Worm (Caenorhabditis elegans): ENCODE measurements around the gene rpc-25.

rpc-25 gene

DNA sequence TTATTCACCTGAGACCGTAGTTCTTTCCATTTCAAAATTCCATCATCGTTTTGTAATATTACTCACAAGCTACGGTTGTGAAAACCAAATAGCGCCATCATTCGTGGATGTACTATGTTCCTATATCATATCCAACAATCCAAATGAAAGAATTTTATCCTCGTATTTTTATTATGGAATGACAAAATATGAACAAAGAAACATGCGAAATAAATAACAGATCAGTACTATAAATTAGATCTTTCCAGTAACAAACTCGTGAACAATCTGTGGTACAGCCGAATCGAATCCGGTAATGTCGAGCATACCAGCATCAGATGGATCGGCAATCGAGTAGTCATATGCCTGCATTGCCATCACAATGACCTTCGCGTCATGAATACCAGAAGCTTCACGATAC, 46.3 kb upstream of the rpc-25 start (continued):
- TF ChIP-seq C06A6.2 (GFP tag; conservative IDR thresholded peaks at IDR 0.05) (no peak), let-526 (GFP tag; IDR thresholded peaks at IDR 0.05) (no peak), lin-35 (GFP tag; optimal IDR thresholded peaks at IDR 0.05) (no peak), nfya-2 (GFP tag; IDR thresholded peaks at IDR 0.05) (no peak), mxl-1 (tag; optimal IDR thresholded peaks at IDR 0.05) (no peak), rec-8 (tag; optimal IDR thresholded peaks at IDR 0.05) (no peak), F10E7.11 (tag; optimal IDR thresholded peaks at IDR 0.05) (no peak), Y67H2A.10 (GFP tag; conservative IDR thresholded peaks at IDR 0.05) (no peak), ceh-100 (GFP tag; IDR thresholded peaks at IDR 0.05) (no peak), mes-4 (tag; optimal IDR thresholded peaks at IDR 0.05) (no peak), snpc-1.3 (tag; optimal IDR thresholded peaks at IDR 0.05; ENCODE audit: insufficient read depth) (no peak), nfya-1 (tag; optimal IDR thresholded peaks at IDR 0.05; ENCODE audit: borderline replicate concordance, insufficient read depth) (no peak), madf-10 (tag; optimal IDR thresholded peaks at IDR 0.05) (no peak), efl-1 (GFP tag; optimal IDR thresholded peaks at IDR 0.05) (no peak), madf-6 (GFP tag; IDR thresholded peaks at IDR 0.05) (0 out of 2 replicates have a peak, but pooled peaks have one; percentile 11), Y56A3A.18 (GFP tag; IDR thresholded peaks at IDR 0.05) (peak; percentile 44; the same call in 1 of the 2 replicates), ccch-3 (GFP tag; optimal IDR thresholded peaks at IDR 0.05) (no peak), die-1 (tag; optimal IDR thresholded peaks at IDR 0.05) (no peak), snpc-1.1 (tag; optimal IDR thresholded peaks at IDR 0.05; ENCODE audit: insufficient read depth) (no peak), B0336.3 (GFP tag; IDR thresholded peaks at IDR 0.05) (peak; percentile 53; the same call in 1 of the 2 replicates), sdz-38 (tag; optimal IDR thresholded peaks at IDR 0.05) (no peak), ama-1 (optimal IDR thresholded peaks at IDR 0.05) (no peak), ama-1 (GFP tag; optimal IDR thresholded peaks at IDR 0.05) (peak in 1 of 2 experiments; percentile 64), lin-26 (GFP tag; IDR thresholded peaks at IDR 0.05) (no peak), bed-2 (GFP tag; IDR thresholded peaks at IDR 0.05) (no peak), K12H6.12 (tag; optimal IDR thresholded peaks at IDR 0.05) (no peak)

DNA sequence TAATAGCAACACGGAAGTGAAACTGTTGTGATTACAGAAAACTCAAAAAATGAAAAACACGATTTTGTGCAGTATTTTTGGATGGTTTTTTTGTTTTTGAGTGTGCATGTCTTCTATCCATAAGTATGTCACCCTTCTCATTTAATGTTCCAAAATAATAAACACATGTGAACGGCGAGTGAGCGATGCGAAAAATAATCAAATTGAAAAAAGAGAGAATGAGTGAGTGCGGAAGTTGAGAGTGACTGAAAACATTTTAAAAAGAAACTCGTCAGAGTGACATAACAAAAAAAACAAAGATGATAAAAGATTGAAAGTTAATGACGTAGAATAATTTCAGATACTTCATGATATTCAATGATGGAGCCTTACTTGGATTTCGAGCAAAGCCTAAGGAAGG, 43.1 kb upstream of the rpc-25 start:
- TF ChIP-seq ceh-58 (GFP tag; IDR thresholded peaks at IDR 0.05): no peak
- TF ChIP-seq bed-2 (GFP tag; IDR thresholded peaks at IDR 0.05): no peak
- no peak for TF ChIP-seq sea-2 (GFP tag; IDR thresholded peaks at IDR 0.05)
- TF ChIP-seq sptf-2 (GFP tag; optimal IDR thresholded peaks at IDR 0.05): no peak
- TF ChIP-seq madf-3 (GFP tag; IDR thresholded peaks at IDR 0.05): no peak
- TF ChIP-seq lir-1 (GFP tag; conservative IDR thresholded peaks at IDR 0.05): no peak
- TF ChIP-seq him-1 (tag; optimal IDR thresholded peaks at IDR 0.05): no peak
- no peak for TF ChIP-seq lsl-1 (GFP tag; optimal IDR thresholded peaks at IDR 0.05)
- TF ChIP-seq B0035.1 (tag; optimal IDR thresholded peaks at IDR 0.05): no peak
- no peak for TF ChIP-seq rpc-1 (optimal IDR thresholded peaks at IDR 0.05)
- TF ChIP-seq rpc-1 (tag; optimal IDR thresholded peaks at IDR 0.05): no peak
- no peak for TF ChIP-seq ztf-3 (GFP tag; optimal IDR thresholded peaks at IDR 0.05)
- no peak for TF ChIP-seq unc-62 (GFP tag; optimal IDR thresholded peaks at IDR 0.05)
- TF ChIP-seq lag-1 (GFP tag; IDR thresholded peaks at IDR 0.05): no peak

All from whole organism, young adult.